Fruit fly (Drosophila melanogaster) whole organism, embryonic: Measurements from ENCODE around the gene CG15152.

Experiments used
- BtbVII ChIP-seq: fragments of 200-800 bp; sonication (Bioruptor generic); optimal IDR thresholded peaks from 3 replicates; lab custom pipeline; 2017; ENCODE audit warnings: missing biosample characterization, mild to moderate bottlenecking, missing genetic modification characterization
- CG10543 ChIP-seq: fragments of 200-800 bp; sonication (Bioruptor generic); optimal IDR thresholded peaks from 3 replicates; lab custom pipeline; 2017; ENCODE audit warnings: missing biosample characterization, mild to moderate bottlenecking, missing genetic modification characterization, moderate library complexity
- CG13123 ChIP-seq: fragments of 200-800 bp; sonication (Bioruptor generic); optimal IDR thresholded peaks from 2 replicates; lab custom pipeline; 2016; ENCODE audit warnings: missing biosample characterization, missing genetic modification characterization
- CG13424 ChIP-seq: fragments of 200-800 bp; sonication (Bioruptor generic); optimal IDR thresholded peaks from 2 replicates; lab custom pipeline; 2019; ENCODE audit warnings: missing biosample characterization, mild to moderate bottlenecking, missing genetic modification characterization, moderate library complexity
- CG18011 ChIP-seq: fragments of 200-800 bp; sonication (Bioruptor generic); optimal IDR thresholded peaks from 2 replicates; lab custom pipeline; 2017; ENCODE audit warnings: missing biosample characterization, missing genetic modification characterization, mild to moderate bottlenecking, moderate library complexity, missing genotype
- Lpt ChIP-seq: fragments of >200 bp; optimal IDR thresholded peaks from 2 replicates; lab custom pipeline; 2018; ENCODE audit warnings: missing biosample characterization, missing genetic modification characterization
- NFAT ChIP-seq: fragments of 200-800 bp; sonication (Bioruptor generic); IDR thresholded peaks from 2 replicates; pipeline ENCODE4 v1.3.6; 2022; ENCODE audit warnings: missing biosample characterization, missing genetic modification characterization
- hbn ChIP-seq: fragments of 200-800 bp; sonication (Bioruptor generic); IDR thresholded peaks from 2 replicates; pipeline ENCODE4 v1.3.6; 2022; ENCODE audit warnings: missing biosample characterization, missing genetic modification characterization; ENCODE audit not compliant: partially characterized antibody
- mirr ChIP-seq: fragments of 200-800 bp; sonication (Bioruptor generic); optimal IDR thresholded peaks from 3 replicates; lab custom pipeline; 2018; ENCODE audit warnings: missing biosample characterization, mild to moderate bottlenecking, missing genetic modification characterization
- otp ChIP-seq: fragments of 200-800 bp; sonication (Bioruptor generic); IDR thresholded peaks from 3 replicates; pipeline ENCODE4, ENCODE4 v1.3.6; 2022; ENCODE audit warnings: missing biosample characterization, missing genetic modification characterization
- sna ChIP-seq: fragments of 200-800 bp; sonication (Bioruptor generic); IDR thresholded peaks from 2 replicates; pipeline ENCODE4 v1.3.6; 2022; ENCODE audit warnings: missing biosample characterization, missing genetic modification characterization; ENCODE audit not compliant: partially characterized antibody

dm6 chr2L:18083956-18084355, 30.4 kb upstream of the CG15152 start, which contains the start of gene CG31741:
- TF ChIP-seq CG13123 (GFP tag; lab: Kevin White, UChicago) (no peak), Lpt (GFP tag; lab: Kevin White, UChicago) (no peak), mirr (GFP tag; lab: Kevin White, UChicago) (no peak), hbn (GFP tag; lab: Robert Waterston, UW) (no peak), otp (GFP tag; lab: Robert Waterston, UW) (no peak), CG10543 (GFP tag; lab: Kevin White, UChicago) (no peak), BtbVII (GFP tag; lab: Kevin White, UChicago) (no peak), CG13424 (tag; lab: Kevin White, UChicago) (no peak), CG18011 (no peak), NFAT (GFP tag; lab: Robert Waterston, UW) (no peak), sna (GFP tag; lab: Robert Waterston, UW) (no peak)
